Fruit fly (Drosophila melanogaster): ENCODE results near the gene mRpL12.

mRpL12 gene

DNA sequence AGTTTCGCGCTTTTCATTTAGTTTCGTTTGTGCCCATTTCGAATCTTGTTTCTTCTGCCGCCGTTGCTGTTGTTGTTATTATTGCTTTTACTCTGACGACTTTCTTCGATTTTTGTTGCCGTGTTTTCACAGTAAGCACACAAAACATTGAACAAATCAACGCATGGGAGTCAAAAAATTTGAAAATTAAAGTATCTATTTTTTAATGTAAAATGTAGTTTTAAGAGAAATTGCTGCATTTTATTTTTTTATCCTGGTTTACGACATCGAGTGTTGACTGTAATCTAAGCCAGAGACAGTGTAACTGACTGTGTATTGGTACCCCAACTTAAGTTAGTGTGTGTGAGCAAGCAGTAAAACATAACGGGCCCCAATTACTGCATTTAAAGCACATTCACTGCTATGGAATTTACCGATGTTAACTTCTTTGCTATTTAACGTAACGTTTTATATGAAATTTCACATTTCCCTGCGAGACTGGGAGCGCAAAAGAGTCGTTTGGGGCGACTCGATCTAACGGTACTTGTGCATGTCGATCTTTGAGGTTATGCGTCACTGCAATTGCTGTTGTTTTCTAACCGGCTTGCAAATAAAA is 39.7 kb downstream of the mRpL12 start (continued):
- TF ChIP-seq vri (GFP tag; optimal IDR thresholded peaks at IDR 0.05) (no peak), fd59A (GFP tag; optimal IDR thresholded peaks at IDR 0.05) (peak; percentile 51), lz (GFP tag; optimal IDR thresholded peaks at IDR 0.05) (peak; percentile 89), esn (GFP tag; optimal IDR thresholded peaks at IDR 0.05) (peak; percentile 92), CG8119 (GFP tag; IDR thresholded peaks at IDR 0.05) (peak; percentile 95), Eip93F (GFP tag; optimal IDR thresholded peaks at IDR 0.05) (peak; percentile 70), CG6808 (GFP tag; optimal IDR thresholded peaks at IDR 0.05) (no peak), CG6276 (GFP tag; optimal IDR thresholded peaks at IDR 0.05) (peak; percentile 91)

DNA sequence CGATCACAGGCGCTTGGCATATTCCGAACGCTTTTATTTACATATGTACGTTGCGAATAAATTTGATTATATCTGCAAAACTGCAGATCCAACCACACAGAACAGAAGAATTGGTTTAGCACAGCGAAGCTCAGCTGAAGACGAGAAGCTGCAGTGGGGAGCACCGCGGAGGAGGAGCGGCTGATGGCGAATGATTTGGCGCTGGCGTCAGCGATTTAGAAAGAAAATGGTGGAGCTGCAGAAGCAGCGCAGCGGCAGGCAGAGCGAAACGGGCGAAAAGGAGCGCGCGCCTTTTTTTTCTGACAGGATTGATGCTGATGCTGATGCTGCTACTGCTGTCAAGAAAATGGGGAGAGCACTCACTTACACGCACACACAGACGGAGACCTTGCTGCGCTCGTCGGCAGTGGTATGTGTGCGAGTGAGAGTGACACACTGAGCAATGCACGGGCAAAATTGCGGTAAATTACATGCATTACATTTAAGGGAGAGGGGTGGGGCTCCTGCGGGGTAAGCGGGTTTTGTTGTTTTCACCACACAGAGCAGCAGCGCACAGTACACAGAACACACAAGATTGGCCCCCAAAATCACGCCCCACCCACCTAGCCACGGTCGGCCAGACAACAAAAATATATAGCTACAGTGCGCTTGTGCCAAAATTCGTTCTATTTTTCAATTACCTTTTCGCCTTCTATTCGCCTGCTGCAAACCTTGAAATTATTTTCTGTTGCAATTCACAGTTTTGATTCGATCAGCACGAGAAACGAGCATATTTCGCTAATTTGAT is 40.5 kb downstream of the mRpL12 start:
- TF ChIP-seq ss (GFP tag; optimal IDR thresholded peaks at IDR 0.05) (peak in 1 of 2 experiments; percentile 21), Blimp-1 (GFP tag; optimal IDR thresholded peaks at IDR 0.05) (peak; percentile 91), lz (GFP tag; optimal IDR thresholded peaks at IDR 0.05) (no peak), CG6854 (GFP tag; optimal IDR thresholded peaks at IDR 0.05) (peak; percentile 41), CG1621 (tag; optimal IDR thresholded peaks at IDR 0.05) (peak; percentile 2), CG15336 (GFP tag; IDR thresholded peaks at IDR 0.05) (0 out of 2 replicates have a peak, but pooled peaks have one; percentile 31), CG31627 (GFP tag; optimal IDR thresholded peaks at IDR 0.05) (no peak), achi (GFP tag; optimal IDR thresholded peaks at IDR 0.05) (peak; percentile 52), CG8119 (GFP tag; IDR thresholded peaks at IDR 0.05) (peak; percentile 14; the same call in 1 of the 3 replicates), CG3919 (GFP tag; optimal IDR thresholded peaks at IDR 0.05) (peak; percentile 15), vri (GFP tag; optimal IDR thresholded peaks at IDR 0.05) (no peak), Eip78C (GFP tag) (peak; percentile 32), net (GFP tag; optimal IDR thresholded peaks at IDR 0.05) (peak; percentile 18), Eip75B (GFP tag; optimal IDR thresholded peaks at IDR 0.05) (no peak), CG6163 (GFP tag; IDR thresholded peaks at IDR 0.05) (0 out of 3 replicates have a peak, but pooled peaks have one; percentile 18), Ets21C (GFP tag; optimal IDR thresholded peaks at IDR 0.05) (no peak), Hr39 (GFP tag; optimal IDR thresholded peaks at IDR 0.05) (no peak), eg (GFP tag; IDR thresholded peaks at IDR 0.05) (0 out of 3 replicates have a peak, but pooled peaks have one; percentile 34), Sox102F (GFP tag; optimal IDR thresholded peaks at IDR 0.05) (peak; percentile 13), dsx (GFP tag; optimal IDR thresholded peaks at IDR 0.05; ENCODE audit: poor library complexity, severe bottlenecking) (peak; percentile 26), CG10631 (GFP tag; optimal IDR thresholded peaks at IDR 0.05) (no peak), svp (GFP tag) (peak; percentile 89)

DNA sequence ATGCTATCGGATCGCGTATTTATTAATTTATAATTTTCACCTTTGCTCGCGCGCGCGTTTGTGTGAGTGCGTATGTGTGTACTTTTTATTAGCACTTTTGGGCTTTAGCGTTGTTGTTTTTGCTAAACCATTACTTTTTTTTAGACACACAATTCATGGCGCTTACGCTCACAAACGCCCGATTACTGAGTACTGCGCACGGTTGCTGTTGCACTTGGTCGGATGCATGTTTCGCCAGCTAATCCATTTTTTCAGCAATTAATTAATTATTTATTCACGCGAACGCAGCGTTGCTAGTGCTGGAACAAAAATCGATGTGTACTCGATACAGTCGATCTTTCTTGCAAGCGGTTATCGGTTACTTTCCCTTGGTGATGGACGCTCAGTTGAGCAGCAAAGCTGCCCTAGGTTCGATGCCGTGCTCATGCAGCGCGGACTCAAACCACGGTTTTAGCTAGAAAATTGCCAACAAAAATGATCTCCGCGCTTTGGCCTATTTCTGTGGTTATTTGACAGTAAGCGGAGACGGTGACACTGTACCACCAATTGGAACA is 41.2 kb downstream of the mRpL12 start, which contains the start of the genes smg and CG5087:
smg (minus strand) TSS at position 304 of the 554 bp plus-strand sequence.
CG5087 (plus strand) TSS at position 499 of the 554 bp plus-strand sequence.
- TF ChIP-seq fkh (GFP tag; optimal IDR thresholded peaks at IDR 0.05) (peak; percentile 75), CG11294 (GFP tag; IDR thresholded peaks at IDR 0.05) (no peak), Smox (GFP tag; optimal IDR thresholded peaks at IDR 0.05) (no peak), Eip75B (GFP tag; optimal IDR thresholded peaks at IDR 0.05) (peak; percentile 14), Gug (GFP tag; IDR thresholded peaks at IDR 0.05) (no peak), CG31627 (GFP tag; optimal IDR thresholded peaks at IDR 0.05) (no peak), CG11762 (GFP tag; optimal IDR thresholded peaks at IDR 0.05; ENCODE audit: insufficient read depth) (no peak), CG1621 (tag; optimal IDR thresholded peaks at IDR 0.05) (no peak), Hr39 (GFP tag; optimal IDR thresholded peaks at IDR 0.05) (peak; percentile 13), Eip78C (GFP tag) (no peak), Hr38 (GFP tag; optimal IDR thresholded peaks at IDR 0.05) (no peak), net (GFP tag; optimal IDR thresholded peaks at IDR 0.05) (no peak), CG10631 (GFP tag; optimal IDR thresholded peaks at IDR 0.05) (no peak), topi (GFP tag; optimal IDR thresholded peaks at IDR 0.05) (no peak), cyc (GFP tag; optimal IDR thresholded peaks at IDR 0.05) (no peak), CG7368 (GFP tag; optimal IDR thresholded peaks at IDR 0.05) (no peak), svp (GFP tag) (peak; percentile 83), fd85E (GFP tag; optimal IDR thresholded peaks at IDR 0.05) (no peak), Eip93F (GFP tag; optimal IDR thresholded peaks at IDR 0.05) (peak; percentile 13), lz (GFP tag; optimal IDR thresholded peaks at IDR 0.05) (peak; percentile 7), Blimp-1 (GFP tag; optimal IDR thresholded peaks at IDR 0.05) (no peak)
